Worm (Caenorhabditis elegans) whole organism, L4/young adult: Measurements from ENCODE around the gene wdfy-2.

ENCODE experiments used
- W03F9.2 ChIP-seq: fragments of 150-350 bp; optimal IDR thresholded peaks from 2 replicates; lab custom pipeline; 2014; ENCODE audit warnings: missing biosample characterization, missing genetic modification characterization
- dao-5 ChIP-seq: sonication (generic microtip); optimal IDR thresholded peaks from 2 replicates; lab custom pipeline; 2016; ENCODE audit warnings: missing genotype, missing genetic modification characterization, moderate library complexity, missing compliant biosample characterization
- him-1 ChIP-seq: sonication (generic microtip); optimal IDR thresholded peaks from 2 replicates; lab custom pipeline; 2016; ENCODE audit warnings: missing genotype, missing genetic modification reagents, missing genetic modification characterization, missing compliant biosample characterization

DNA sequence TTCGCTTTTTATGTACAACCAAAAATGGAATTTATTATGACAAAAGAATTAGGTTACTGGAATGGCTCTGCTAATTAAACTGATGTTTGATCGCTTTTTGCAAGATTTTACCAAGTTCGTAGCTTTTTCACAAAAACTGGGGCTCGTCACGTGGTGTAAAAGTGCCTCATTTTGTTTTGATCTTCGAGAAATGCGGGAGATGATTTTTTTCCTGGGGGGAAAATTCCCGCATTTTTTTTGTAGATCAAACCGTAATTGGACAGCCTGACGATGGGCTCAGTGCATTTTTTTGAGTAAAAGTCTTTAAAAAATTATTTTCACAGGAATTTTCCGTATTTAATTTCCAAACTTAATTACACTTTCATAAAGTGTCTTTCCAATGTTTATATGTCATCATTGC is 30.5 kb upstream of the wdfy-2 start:
- TF ChIP-seq dao-5 (tag; lab: Kevin White, UChicago) = no peak
- no peak for TF ChIP-seq him-1
- TF ChIP-seq W03F9.2 = no peak
